Fruit fly (Drosophila melanogaster): Measurements from ENCODE around the gene CG15452.

Gene CG15452

dm6 chrX:20760444-20760843 is 14.7 kb upstream of the CG15452 start (continued):
- TF ChIP-seq Hr78 (GFP tag; optimal IDR thresholded peaks at IDR 0.05) = no peak
- no peak for TF ChIP-seq CG3995 (GFP tag; optimal IDR thresholded peaks at IDR 0.05)
- TF ChIP-seq Sox100B (GFP tag; optimal IDR thresholded peaks at IDR 0.05) = no peak
- no peak for TF ChIP-seq CG6254 (GFP tag; optimal IDR thresholded peaks at IDR 0.05)
- TF ChIP-seq GATAe (GFP tag; conservative IDR thresholded peaks at IDR 0.05) = peak; percentile 14; the same call in 1 of the 2 replicates
- peak; percentile 61 for TF ChIP-seq danr (GFP tag; IDR thresholded peaks at IDR 0.05)
- 0 out of 3 replicates have a peak, but pooled peaks have one; percentile 43 for TF ChIP-seq CG2199 (GFP tag; IDR thresholded peaks at IDR 0.05)
- TF ChIP-seq gro (GFP tag; optimal IDR thresholded peaks at IDR 0.05) = peak; percentile 45
- TF ChIP-seq crp (GFP tag; optimal IDR thresholded peaks at IDR 0.05) = peak in 1 of 2 experiments; percentile 1
- peak; percentile 67 for TF ChIP-seq CG14710 (tag; optimal IDR thresholded peaks at IDR 0.05)
- peak; percentile 61; the same call in 2 of the 4 replicates for TF ChIP-seq Gug (GFP tag; IDR thresholded peaks at IDR 0.05)
- TF ChIP-seq E2f2 (GFP tag; IDR thresholded peaks at IDR 0.05) = peak; percentile 62
- TF ChIP-seq CG18476 (GFP tag; optimal IDR thresholded peaks at IDR 0.05) = peak; percentile 50
- TF ChIP-seq CG6689 (GFP tag; IDR thresholded peaks at IDR 0.05) = peak; percentile 53; the same call in 1 of the 2 replicates
- TF ChIP-seq h (optimal IDR thresholded peaks at IDR 0.05) = no peak
- peak; percentile 76 for TF ChIP-seq CG32772 (GFP tag; IDR thresholded peaks at IDR 0.05)
- TF ChIP-seq pb (GFP tag; optimal IDR thresholded peaks at IDR 0.05) = peak; percentile 82
- peak; percentile 64 for TF ChIP-seq CG14860 (GFP tag; IDR thresholded peaks at IDR 0.05; ENCODE audit: partially characterized antibody)
- peak; percentile 99 for TF ChIP-seq CTCF (GFP tag; optimal IDR thresholded peaks at IDR 0.05)
- peak; percentile 74 for TF ChIP-seq CG1792 (GFP tag; optimal IDR thresholded peaks at IDR 0.05)
- TF ChIP-seq CG7357 (GFP tag; IDR thresholded peaks at IDR 0.05) = no peak
- TF ChIP-seq amos (GFP tag; IDR thresholded peaks at IDR 0.05; ENCODE audit: partially characterized antibody) = peak; percentile 83
- TF ChIP-seq CG2116 (GFP tag; optimal IDR thresholded peaks at IDR 0.05) = peak; percentile 69
- TF ChIP-seq Sry-δ (GFP tag; optimal IDR thresholded peaks at IDR 0.05) = peak; percentile 76
- TF ChIP-seq CG5180 (GFP tag; optimal IDR thresholded peaks at IDR 0.05) = peak; percentile 35
- TF ChIP-seq CG34422 (GFP tag; IDR thresholded peaks at IDR 0.05) = peak; percentile 71
- TF ChIP-seq BtbVII (GFP tag; optimal IDR thresholded peaks at IDR 0.05) = peak; percentile 42
- peak; percentile 7 for TF ChIP-seq CG8281 (tag; optimal IDR thresholded peaks at IDR 0.05)
- peak; percentile 39 for TF ChIP-seq CG17385 (GFP tag; optimal IDR thresholded peaks at IDR 0.05)
- peak; percentile 47; the same call in 1 of the 2 replicates for TF ChIP-seq Awh (GFP tag; IDR thresholded peaks at IDR 0.05)
- peak; percentile 84 for TF ChIP-seq NfI (GFP tag; optimal IDR thresholded peaks at IDR 0.05)
- peak; percentile 78 for TF ChIP-seq chn (GFP tag; optimal IDR thresholded peaks at IDR 0.05)
- peak; percentile 60 for TF ChIP-seq CG17568 (GFP tag; optimal IDR thresholded peaks at IDR 0.05)
- peak; percentile 36; the same call in 1 of the 2 replicates for TF ChIP-seq stc (GFP tag; IDR thresholded peaks at IDR 0.05)
- TF ChIP-seq chinmo (GFP tag; IDR thresholded peaks at IDR 0.05; ENCODE audit: partially characterized antibody) = peak; percentile 77; the same call in 1 of the 4 replicates
- TF ChIP-seq crc (GFP tag; optimal IDR thresholded peaks at IDR 0.05) = peak; percentile 47
- peak; percentile 85 for TF ChIP-seq CG9932 (GFP tag; IDR thresholded peaks at IDR 0.05)
- 0 out of 2 replicates have a peak, but pooled peaks have one; percentile 51 for TF ChIP-seq Nf-YA (GFP tag; IDR thresholded peaks at IDR 0.05)
- TF ChIP-seq Poxn (GFP tag; IDR thresholded peaks at IDR 0.05) = no peak
- peak; percentile 80 for TF ChIP-seq lmd (GFP tag; IDR thresholded peaks at IDR 0.05)
- TF ChIP-seq CG15696 (tag; optimal IDR thresholded peaks at IDR 0.05) = peak; percentile 92
- peak; percentile 72; the same call in 2 of the 3 replicates for TF ChIP-seq CG11560 (tag; IDR thresholded peaks at IDR 0.05)
- TF ChIP-seq CG8089 (GFP tag; optimal IDR thresholded peaks at IDR 0.05) = peak; percentile 82
- TF ChIP-seq Stat92E (GFP tag; optimal IDR thresholded peaks at IDR 0.05) = no peak
- peak; percentile 82 for TF ChIP-seq HmgD (GFP tag; optimal IDR thresholded peaks at IDR 0.05)
- TF ChIP-seq br (optimal IDR thresholded peaks at IDR 0.05) = no peak
- no peak for TF ChIP-seq cg (GFP tag; optimal IDR thresholded peaks at IDR 0.05)
- TF ChIP-seq gcm (GFP tag; optimal IDR thresholded peaks at IDR 0.05) = peak; percentile 53
- TF ChIP-seq knrl (GFP tag; IDR thresholded peaks at IDR 0.05; ENCODE audit: partially characterized antibody) = peak; percentile 81
- no peak for TF ChIP-seq run (tag; optimal IDR thresholded peaks at IDR 0.05)
- TF ChIP-seq CG8944 (GFP tag; optimal IDR thresholded peaks at IDR 0.05) = peak; percentile 87
